Worm (Caenorhabditis elegans) whole organism, L1 larva: Measurements from ENCODE around the gene ipp-5.
A peak's percentile ranks its signal among the peaks of the same experiment; 100 is the strongest.

Experiments
- C04F5.9 ChIP-seq: sonication (generic microtip); optimal IDR thresholded peaks from 2 replicates; lab custom pipeline; 2016; ENCODE audit warnings: missing genetic modification characterization, missing compliant biosample characterization
- C16A3.4 ChIP-seq: fragments of 150-350 bp; optimal IDR thresholded peaks from 2 replicates; lab custom pipeline; 2014; ENCODE audit warnings: missing biosample characterization, missing genetic modification characterization
- aha-1 ChIP-seq: fragments of 150-350 bp; optimal IDR thresholded peaks from 2 replicates; lab custom pipeline; 2014; ENCODE audit warnings: missing biosample characterization, missing genetic modification characterization
- alr-1 ChIP-seq: fragments of 200-800 bp; sonication (Bioruptor generic); optimal IDR thresholded peaks from 2 replicates; lab custom pipeline; 2018; ENCODE audit warnings: borderline replicate concordance, mild to moderate bottlenecking, missing genetic modification characterization, missing compliant biosample characterization
- ama-1 ChIP-seq: fragments of 150-350 bp; optimal IDR thresholded peaks from 2 replicates; lab custom pipeline; 2014
- blmp-1 ChIP-seq: fragments of 150-350 bp; optimal IDR thresholded peaks from 2 replicates; lab custom pipeline; 2014; ENCODE audit warnings: missing biosample characterization, missing genetic modification characterization
- ceh-82 ChIP-seq, 3 experiments: fragments of 150-350 bp in 1 of 3; sonication (generic microtip) in 2 of 3; optimal IDR thresholded peaks; 2 replicates each; lab custom pipeline; 2014 to 2017; ENCODE audit warnings: missing biosample characterization in 3 of 3, missing genetic modification characterization in 3 of 3
- dpl-1 ChIP-seq, 3 experiments: fragments of 150-350 bp in 2 of 3; sonication (generic microtip) in 1 of 3; optimal IDR thresholded peaks; 2 replicates each; lab custom pipeline; 2014 to 2017; ENCODE audit warnings: missing biosample characterization in 3 of 3, missing genetic modification characterization in 3 of 3, missing genetic modification reagents in 3 of 3
- dsc-1 ChIP-seq: sonication (generic microtip); optimal IDR thresholded peaks from 2 replicates; lab custom pipeline; 2016; ENCODE audit warnings: mild to moderate bottlenecking, missing genetic modification characterization, missing compliant biosample characterization
- efl-1 ChIP-seq, 4 experiments: fragments of 150-350 bp; optimal IDR thresholded peaks in 3 of 4; peaks in 1 of 4; 1 replicate in 1 of 4; 2 replicates in 3 of 4; lab custom pipeline; 2014; ENCODE audit warnings: missing biosample characterization in 2 of 4, missing genetic modification characterization in 2 of 4, missing genetic modification reagents in 2 of 4
- efl-3 ChIP-seq: fragments of 200-800 bp; sonication (Bioruptor generic); optimal IDR thresholded peaks from 2 replicates; lab custom pipeline; 2018; ENCODE audit warnings: mild to moderate bottlenecking, missing genetic modification characterization, missing compliant biosample characterization
- elt-2 ChIP-seq: sonication (generic microtip); optimal IDR thresholded peaks from 2 replicates; lab custom pipeline; 2016; ENCODE audit warnings: missing genetic modification characterization, mild to moderate bottlenecking, inconsistent platforms, missing compliant biosample characterization, missing genetic modification reagents
- fkh-10 ChIP-seq: sonication (generic microtip); optimal IDR thresholded peaks from 2 replicates; lab custom pipeline; 2017; ENCODE audit warnings: missing biosample characterization, missing genetic modification reagents, missing genetic modification characterization
- fos-1 ChIP-seq: fragments of 150-350 bp; optimal IDR thresholded peaks from 2 replicates; lab custom pipeline; 2014; ENCODE audit warnings: missing biosample characterization, missing genetic modification characterization
- hlh-4 ChIP-seq: sonication (generic microtip); optimal IDR thresholded peaks from 2 replicates; lab custom pipeline; 2016; ENCODE audit warnings: mild to moderate bottlenecking, missing genetic modification characterization, missing compliant biosample characterization
- irx-1 ChIP-seq: sonication (generic microtip); optimal IDR thresholded peaks from 2 replicates; lab custom pipeline; 2016; ENCODE audit warnings: missing genetic modification characterization, missing compliant biosample characterization
- lin-14 ChIP-seq: fragments of 200-800 bp; sonication (Bioruptor generic); optimal IDR thresholded peaks from 2 replicates; lab custom pipeline; 2018; ENCODE audit warnings: mild to moderate bottlenecking, missing genetic modification characterization, moderate library complexity, missing compliant biosample characterization
- lin-35 ChIP-seq, 2 experiments: fragments of 150-350 bp; optimal IDR thresholded peaks; 2 replicates each; lab custom pipeline; 2014; ENCODE audit warnings: missing biosample characterization in 2 of 2, missing genetic modification characterization in 2 of 2, missing genetic modification reagents in 2 of 2
- lin-39 ChIP-seq: fragments of 150-350 bp; optimal IDR thresholded peaks from 2 replicates; lab custom pipeline; 2014; ENCODE audit warnings: missing biosample characterization, missing genetic modification reagents, missing genetic modification characterization
- lsy-2 ChIP-seq, 2 experiments: fragments of 150-350 bp; optimal IDR thresholded peaks; 2 replicates each; lab custom pipeline; 2014; ENCODE audit warnings: missing biosample characterization in 2 of 2, missing genetic modification characterization in 2 of 2
- mab-9 ChIP-seq: fragments of 200-800 bp; sonication (Bioruptor generic); IDR thresholded peaks from 2 replicates; pipeline ENCODE4 v1.3.6; 2022; ENCODE audit warnings: missing genetic modification reagents, missing genetic modification characterization, missing compliant biosample characterization
- nhr-20 ChIP-seq: sonication (generic microtip); optimal IDR thresholded peaks from 2 replicates; lab custom pipeline; 2016; ENCODE audit warnings: mild to moderate bottlenecking, missing genetic modification characterization, missing compliant biosample characterization
- nhr-237 ChIP-seq: fragments of 150-350 bp; optimal IDR thresholded peaks from 2 replicates; lab custom pipeline; 2014; ENCODE audit warnings: missing biosample characterization, missing genetic modification characterization
- nhr-47 ChIP-seq: sonication (generic microtip); optimal IDR thresholded peaks from 2 replicates; lab custom pipeline; 2016; ENCODE audit warnings: mild to moderate bottlenecking, missing genetic modification characterization, moderate library complexity, missing compliant biosample characterization
- nhr-71 ChIP-seq: sonication (generic microtip); optimal IDR thresholded peaks from 2 replicates; lab custom pipeline; 2016; ENCODE audit warnings: mild to moderate bottlenecking, missing genetic modification characterization, moderate library complexity, missing compliant biosample characterization
- nhr-76 ChIP-seq: sonication (generic microtip); optimal IDR thresholded peaks from 2 replicates; lab custom pipeline; 2017; ENCODE audit warnings: missing biosample characterization, missing genetic modification characterization
- nhr-77 ChIP-seq: fragments of 150-350 bp; optimal IDR thresholded peaks from 2 replicates; lab custom pipeline; 2014; ENCODE audit warnings: missing biosample characterization, missing genetic modification characterization
- nhr-84 ChIP-seq: sonication (generic microtip); optimal IDR thresholded peaks from 2 replicates; lab custom pipeline; 2017; ENCODE audit warnings: missing biosample characterization, missing genetic modification characterization
- nhr-85 ChIP-seq: sonication (generic microtip); peaks from one replicate; lab custom pipeline; 2016; ENCODE audit warnings: missing genetic modification characterization, inconsistent platforms, missing compliant biosample characterization
- rnt-1 ChIP-seq: sonication (generic microtip); optimal IDR thresholded peaks from 2 replicates; lab custom pipeline; 2016; ENCODE audit warnings: mild to moderate bottlenecking, missing genetic modification characterization, moderate library complexity, missing compliant biosample characterization
- skn-1 ChIP-seq: fragments of 150-350 bp; optimal IDR thresholded peaks from 2 replicates; lab custom pipeline; 2014; ENCODE audit warnings: missing biosample characterization, missing genetic modification characterization
- snpc-4 ChIP-seq: fragments of 150-350 bp; optimal IDR thresholded peaks from 2 replicates; lab custom pipeline; 2014; ENCODE audit warnings: missing biosample characterization, missing genetic modification characterization
- snu-23 ChIP-seq: sonication (generic microtip); optimal IDR thresholded peaks from 2 replicates; lab custom pipeline; 2016; ENCODE audit warnings: missing genetic modification characterization, missing compliant biosample characterization
- swsn-7 ChIP-seq: sonication (generic microtip); optimal IDR thresholded peaks from 2 replicates; lab custom pipeline; 2016; ENCODE audit warnings: missing genetic modification characterization, missing compliant biosample characterization
- tbx-2 ChIP-seq: sonication (generic microtip); optimal IDR thresholded peaks from 2 replicates; lab custom pipeline; 2016; ENCODE audit warnings: missing genetic modification characterization, missing compliant biosample characterization
- unc-130 ChIP-seq: fragments of 150-350 bp; optimal IDR thresholded peaks from 2 replicates; lab custom pipeline; 2017; ENCODE audit warnings: missing biosample characterization, missing genetic modification characterization, inconsistent platforms
- xbp-1 ChIP-seq: sonication (generic microtip); optimal IDR thresholded peaks from 2 replicates; lab custom pipeline; 2016; ENCODE audit warnings: missing genetic modification characterization, missing compliant biosample characterization
- zip-4 ChIP-seq: fragments of 200-800 bp; sonication (Bioruptor generic); optimal IDR thresholded peaks from 2 replicates; lab custom pipeline; 2018; ENCODE audit warnings: mild to moderate bottlenecking, missing genetic modification characterization, moderate library complexity, missing compliant biosample characterization

Gene ipp-5

DNA sequence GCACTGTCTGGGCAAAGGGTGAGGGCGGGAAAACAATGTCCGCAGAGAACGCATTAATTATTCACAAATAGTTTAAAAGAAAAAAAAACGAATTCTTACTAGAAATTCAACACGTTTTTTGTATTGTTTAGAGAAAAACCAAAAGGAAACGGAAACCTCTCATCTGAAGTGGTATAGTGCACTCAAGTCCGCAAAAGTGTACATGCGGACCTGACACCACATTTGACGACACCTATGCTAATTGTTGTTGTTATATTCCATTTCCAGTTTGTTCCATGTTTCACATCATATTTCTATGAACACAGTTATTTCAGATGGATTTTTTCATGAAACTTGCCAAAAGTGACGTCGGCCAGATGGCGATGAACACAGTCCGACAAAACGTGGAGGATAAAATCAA lies 21.5 kb downstream of the ipp-5 start, which contains the start of gene C45B2.6 (continued):
- TF ChIP-seq dpl-1 (GFP tag; optimal IDR thresholded peaks at IDR 0.05; lab: Kevin White, UChicago) (peak in 2 of 3 experiments; percentile 3 to 23), nhr-20 (tag; lab: Kevin White, UChicago) (peak; percentile 23), ceh-82 (tag; optimal IDR thresholded peaks at IDR 0.05; lab: Kevin White, UChicago) (peak in 1 of 3 experiments; percentile 29), rnt-1 (tag; lab: Kevin White, UChicago) (peak; percentile 7), alr-1 (tag; lab: Kevin White, UChicago) (no peak), nhr-85 (tag; lab: Kevin White, UChicago) (peak; percentile 12), lsy-2 (tag; optimal IDR thresholded peaks at IDR 0.05; lab: Kevin White, UChicago) (peak in 1 of 2 experiments; percentile 35), fkh-10 (GFP tag; lab: Kevin White, UChicago) (no peak), lin-35 (GFP tag; optimal IDR thresholded peaks at IDR 0.05; lab: Kevin White, UChicago) (peak; percentile 7 to 22), dsc-1 (tag; lab: Kevin White, UChicago) (peak; percentile 20)

DNA sequence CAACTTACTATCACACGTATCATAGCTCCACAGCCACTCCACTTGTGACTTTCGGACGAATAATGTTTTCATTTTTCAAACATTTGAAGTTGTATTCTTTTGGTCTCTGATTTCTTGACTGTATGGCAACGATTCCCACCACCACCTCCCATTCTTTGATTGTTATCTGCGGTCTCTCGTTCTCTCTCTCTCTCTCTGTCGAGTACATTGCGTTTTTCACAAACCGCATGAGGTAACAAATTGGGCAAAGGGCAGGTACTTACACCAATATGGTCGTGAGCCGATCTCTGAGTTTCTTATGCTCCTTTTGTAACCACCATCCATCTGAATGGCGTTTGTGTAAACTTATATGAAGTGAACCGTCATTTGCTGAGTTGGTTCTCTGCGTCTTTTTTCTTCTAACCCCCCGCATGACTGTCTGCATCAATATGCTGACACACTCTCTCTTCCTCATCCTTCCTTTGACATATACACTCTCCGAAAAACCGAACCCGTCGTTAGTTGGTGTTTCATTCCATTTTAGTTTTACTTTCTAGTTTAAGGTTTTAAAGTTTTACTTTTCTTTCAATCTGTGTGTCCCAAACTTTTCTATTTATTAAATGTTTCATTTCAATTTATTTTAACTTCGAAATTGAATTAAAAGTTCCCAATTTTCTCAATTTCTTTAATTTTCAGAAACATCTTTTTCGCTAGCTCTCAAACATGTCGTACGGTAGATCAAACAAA lies 26.5 kb downstream of the ipp-5 start, which contains the start of gene gln-1:
Gene gln-1 (plus strand): TSS at position 676 of the 726 bp plus-strand sequence.
- TF ChIP-seq lin-14 (GFP tag; lab: Kevin White, UChicago): peak; percentile 66
- TF ChIP-seq nhr-84 (tag; lab: Kevin White, UChicago): no peak
- TF ChIP-seq elt-2 (tag; lab: Kevin White, UChicago): peak; percentile 81
- TF ChIP-seq C16A3.4: no peak
- peak; percentile 19 for TF ChIP-seq rnt-1 (tag; lab: Kevin White, UChicago)
- TF ChIP-seq zip-4: no peak
- TF ChIP-seq lin-39 (tag; lab: Kevin White, UChicago): no peak
- TF ChIP-seq snpc-4 (tag; lab: Kevin White, UChicago): no peak
- TF ChIP-seq unc-130 (tag; lab: Kevin White, UChicago): no peak
- no peak for TF ChIP-seq nhr-76 (tag; lab: Kevin White, UChicago)
- TF ChIP-seq aha-1 (tag; lab: Kevin White, UChicago): no peak
- TF ChIP-seq nhr-237 (tag; lab: Kevin White, UChicago): peak; percentile 44
- peak; percentile 64 for TF ChIP-seq blmp-1 (tag; lab: Kevin White, UChicago)
- TF ChIP-seq lsy-2 (tag; optimal IDR thresholded peaks at IDR 0.05; lab: Kevin White, UChicago): peak in 1 of 2 experiments; percentile 30
- peak; percentile 27 for TF ChIP-seq xbp-1 (tag; lab: Kevin White, UChicago)
- TF ChIP-seq lin-35 (GFP tag; optimal IDR thresholded peaks at IDR 0.05; lab: Kevin White, UChicago): peak in 1 of 2 experiments; percentile 19
- TF ChIP-seq mab-9 (GFP tag; lab: Robert Waterston, UW): no peak
- TF ChIP-seq C04F5.9 (tag; lab: Kevin White, UChicago): no peak
- TF ChIP-seq nhr-47 (tag; lab: Kevin White, UChicago): peak; percentile 8
- TF ChIP-seq irx-1 (tag; lab: Kevin White, UChicago): peak; percentile 6
- TF ChIP-seq tbx-2: peak; percentile 22
- TF ChIP-seq efl-1 (optimal IDR thresholded peaks at IDR 0.05; lab: Kevin White, UChicago): no peak
- peak; percentile 5 to 79 for TF ChIP-seq efl-1 (GFP tag; optimal IDR thresholded peaks at IDR 0.05 in 1 of 2; lab: Kevin White, UChicago)
- TF ChIP-seq nhr-77: peak; percentile 2
- no peak for TF ChIP-seq alr-1 (tag; lab: Kevin White, UChicago)
- no peak for TF ChIP-seq skn-1 (tag; lab: Kevin White, UChicago)
- TF ChIP-seq fos-1 (tag; lab: Kevin White, UChicago): no peak
- TF ChIP-seq ama-1 (lab: Kevin White, UChicago): no peak
- TF ChIP-seq efl-3 (GFP tag; lab: Kevin White, UChicago): no peak
- TF ChIP-seq nhr-85 (tag; lab: Kevin White, UChicago): peak; percentile 83
- TF ChIP-seq nhr-71 (tag; lab: Kevin White, UChicago): peak; percentile 50
- TF ChIP-seq nhr-20 (tag; lab: Kevin White, UChicago): peak; percentile 61
- no peak for TF ChIP-seq hlh-4 (tag; lab: Kevin White, UChicago)
- peak; percentile 52 for TF ChIP-seq snu-23
- no peak for TF ChIP-seq swsn-7 (tag; lab: Kevin White, UChicago)
